Fruit fly (Drosophila melanogaster) whole organism, embryonic: Measurements from ENCODE around the gene Arl8.
A peak's percentile ranks its signal among the peaks of the same experiment; 100 is the strongest.

Experiments
- Asciz ChIP-seq: fragments of 200-800 bp; sonication (Bioruptor generic); optimal IDR thresholded peaks from 2 replicates; lab custom pipeline; 2017; ENCODE audit warnings: missing biosample characterization, mild to moderate bottlenecking, missing genetic modification characterization, missing genetic modification reagents
- CG10462 ChIP-seq: fragments of 200-800 bp; sonication (Bioruptor generic); optimal IDR thresholded peaks from 2 replicates; lab custom pipeline; 2016; ENCODE audit warnings: missing biosample characterization, missing genetic modification characterization
- CG11085 ChIP-seq: fragments of 200-800 bp; sonication (Bioruptor generic); IDR thresholded peaks from 2 replicates; pipeline ENCODE4 v1.3.6; 2022; ENCODE audit warnings: missing biosample characterization, missing genetic modification characterization
- CG1233 ChIP-seq: fragments of 200-800 bp; sonication (Bioruptor generic); optimal IDR thresholded peaks from 4 replicates; lab custom pipeline; 2018; ENCODE audit warnings: missing biosample characterization, mild to moderate bottlenecking, missing genetic modification characterization
- CG12942 ChIP-seq: fragments of 200-800 bp; sonication (Bioruptor generic); optimal IDR thresholded peaks from 3 replicates; lab custom pipeline; 2016; ENCODE audit warnings: missing biosample characterization, missing genetic modification characterization
- CG14667 ChIP-seq: fragments of 200-800 bp; sonication (Bioruptor generic); IDR thresholded peaks from 2 replicates; pipeline ENCODE4 v1.3.6; 2022; ENCODE audit warnings: missing biosample characterization, missing genetic modification characterization
- CG14965 ChIP-seq: fragments of 200-800 bp; sonication (Bioruptor generic); optimal IDR thresholded peaks from 2 replicates; lab custom pipeline; 2016; ENCODE audit warnings: missing biosample characterization, missing genetic modification characterization, borderline replicate concordance
- CG17328 ChIP-seq: fragments of 200-800 bp; sonication (Bioruptor generic); IDR thresholded peaks from 2 replicates; pipeline ENCODE4 v1.3.6; 2022; ENCODE audit warnings: missing biosample characterization, missing genetic modification characterization
- CG2129 ChIP-seq: fragments of 200-800 bp; sonication (Bioruptor generic); IDR thresholded peaks from 2 replicates; pipeline ENCODE4 v1.3.6; 2022; ENCODE audit warnings: missing biosample characterization, missing genetic modification characterization; ENCODE audit not compliant: partially characterized antibody
- CG2712 ChIP-seq: fragments of 200-800 bp; optimal IDR thresholded peaks from 3 replicates; lab custom pipeline; 2019; ENCODE audit warnings: missing biosample characterization, mild to moderate bottlenecking, missing genetic modification characterization, moderate library complexity
- CG3163 ChIP-seq: fragments of 200-800 bp; sonication (Bioruptor generic); optimal IDR thresholded peaks from 3 replicates; lab custom pipeline; 2016; ENCODE audit warnings: missing biosample characterization, missing genetic modification characterization
- CG32767 ChIP-seq: fragments of 200-800 bp; sonication (Bioruptor generic); IDR thresholded peaks from 2 replicates; pipeline ENCODE4 v1.3.6; 2022; ENCODE audit warnings: missing biosample characterization, missing genetic modification characterization
- CG6683 ChIP-seq: fragments of 200-800 bp; sonication (Bioruptor generic); optimal IDR thresholded peaks from 2 replicates; lab custom pipeline; 2017; ENCODE audit warnings: missing biosample characterization, mild to moderate bottlenecking, missing genetic modification characterization, missing genetic modification reagents
- CG6813 ChIP-seq: fragments of 200-800 bp; sonication (Bioruptor generic); optimal IDR thresholded peaks from 2 replicates; lab custom pipeline; 2017; ENCODE audit warnings: missing biosample characterization, missing genetic modification characterization, mild to moderate bottlenecking, moderate library complexity, missing genetic modification reagents
- CG7556 ChIP-seq: fragments of 200-800 bp; sonication (Bioruptor generic); optimal IDR thresholded peaks from 2 replicates; lab custom pipeline; 2017; ENCODE audit warnings: missing biosample characterization, mild to moderate bottlenecking, missing genetic modification characterization
- Deaf1 ChIP-seq: fragments of 200-800 bp; optimal IDR thresholded peaks from 3 replicates; lab custom pipeline; 2019; ENCODE audit warnings: missing biosample characterization, mild to moderate bottlenecking, missing genetic modification characterization, moderate library complexity
- Drgx ChIP-seq: fragments of 200-800 bp; sonication (Bioruptor generic); IDR thresholded peaks from 2 replicates; pipeline ENCODE4 v1.3.6; 2022; ENCODE audit warnings: missing biosample characterization, missing genetic modification characterization
- HmgD ChIP-seq: fragments of 200-800 bp; sonication (Bioruptor generic); optimal IDR thresholded peaks from 3 replicates; lab custom pipeline; 2016; ENCODE audit warnings: missing biosample characterization, missing genetic modification characterization
- Hr78 ChIP-seq, 2 experiments: fragments of 200-800 bp in 1 of 2; fragments of >200 bp in 1 of 2; sonication (Bioruptor generic) in 1 of 2; optimal IDR thresholded peaks; 2 replicates each; lab custom pipeline; 2017 to 2019; ENCODE audit warnings: missing biosample characterization in 2 of 2, missing genetic modification characterization in 2 of 2, mild to moderate bottlenecking in 1 of 2, moderate library complexity in 1 of 2
- Mes4 ChIP-seq: fragments of 200-800 bp; sonication (Bioruptor generic); optimal IDR thresholded peaks from 2 replicates; lab custom pipeline; 2016; ENCODE audit warnings: missing biosample characterization, missing genetic modification characterization
- Myb ChIP-seq: fragments of 200-800 bp; sonication (Bioruptor generic); optimal IDR thresholded peaks from 2 replicates; lab custom pipeline; 2016; ENCODE audit warnings: missing biosample characterization, missing genetic modification characterization
- Oaz ChIP-seq: fragments of 200-800 bp; sonication (Bioruptor generic); IDR thresholded peaks from 2 replicates; pipeline ENCODE4 v1.3.6; 2022; ENCODE audit warnings: missing biosample characterization, missing genetic modification characterization
- Six4 ChIP-seq: fragments of 200-800 bp; sonication (Bioruptor generic); optimal IDR thresholded peaks from 2 replicates; lab custom pipeline; 2016; ENCODE audit warnings: missing biosample characterization, missing genetic modification characterization
- Xrp1 ChIP-seq: fragments of 200-800 bp; sonication (Bioruptor generic); IDR thresholded peaks from 2 replicates; pipeline ENCODE4 v1.3.6; 2022; ENCODE audit warnings: missing biosample characterization, missing genetic modification characterization
- ash1 ChIP-seq: fragments of 200-800 bp; sonication (Bioruptor generic); optimal IDR thresholded peaks from 2 replicates; lab custom pipeline; 2018; ENCODE audit warnings: missing biosample characterization, mild to moderate bottlenecking, missing genetic modification characterization
- az2 ChIP-seq: fragments of 200-800 bp; sonication (Bioruptor generic); optimal IDR thresholded peaks from 3 replicates; lab custom pipeline; 2016; ENCODE audit warnings: missing biosample characterization, missing genetic modification characterization
- bsh ChIP-seq, 2 experiments: fragments of 200-800 bp; sonication (Bioruptor generic); optimal IDR thresholded peaks; 2 replicates each; lab custom pipeline; 2017 to 2018; ENCODE audit warnings: mild to moderate bottlenecking in 2 of 2, missing biosample characterization in 2 of 2, missing genetic modification characterization in 2 of 2, moderate library complexity in 1 of 2
- caup ChIP-seq: fragments of 200-800 bp; sonication (Bioruptor generic); optimal IDR thresholded peaks from 3 replicates; lab custom pipeline; 2017; ENCODE audit warnings: missing biosample characterization, mild to moderate bottlenecking, missing genetic modification characterization, moderate library complexity; ENCODE audit not compliant: severe bottlenecking
- chm ChIP-seq: fragments of 200-800 bp; sonication (Bioruptor generic); IDR thresholded peaks from 2 replicates; pipeline ENCODE4 v1.3.6; 2022; ENCODE audit warnings: missing biosample characterization, missing genetic modification characterization
- corto ChIP-seq: fragments of 200-800 bp; sonication (Bioruptor generic); optimal IDR thresholded peaks from 2 replicates; lab custom pipeline; 2016; ENCODE audit warnings: missing biosample characterization, mild to moderate bottlenecking, missing genetic modification characterization, moderate library complexity
- dmrt11E ChIP-seq: fragments of 200-800 bp; sonication (Bioruptor generic); optimal IDR thresholded peaks from 3 replicates; lab custom pipeline; 2018; ENCODE audit warnings: missing biosample characterization, mild to moderate bottlenecking, missing genetic modification characterization, moderate library complexity
- exex ChIP-seq: fragments of 200-800 bp; sonication (Bioruptor generic); optimal IDR thresholded peaks from 4 replicates; lab custom pipeline; 2018; ENCODE audit warnings: missing biosample characterization, mild to moderate bottlenecking, missing genetic modification characterization, moderate library complexity
- fru ChIP-seq: fragments of >200 bp; optimal IDR thresholded peaks from 2 replicates; lab custom pipeline; 2017
- grn ChIP-seq: fragments of 200-800 bp; sonication (Bioruptor generic); optimal IDR thresholded peaks from 3 replicates; lab custom pipeline; 2017; ENCODE audit warnings: missing biosample characterization, missing genetic modification characterization
- lbe ChIP-seq: fragments of 200-800 bp; sonication (Bioruptor generic); optimal IDR thresholded peaks from 2 replicates; lab custom pipeline; 2016; ENCODE audit warnings: missing biosample characterization, mild to moderate bottlenecking, missing genetic modification characterization
- lola ChIP-seq, 3 experiments: fragments of >200 bp in 2 of 3; fragments of 200-800 bp in 1 of 3; sonication (Bioruptor generic) in 1 of 3; optimal IDR thresholded peaks; 2 replicates each; lab custom pipeline; 2017 to 2019; ENCODE audit warnings: missing biosample characterization in 3 of 3, missing genetic modification characterization in 3 of 3, mild to moderate bottlenecking in 1 of 3, moderate library complexity in 1 of 3
- mld ChIP-seq: fragments of 200-800 bp; sonication (Bioruptor generic); IDR thresholded peaks from 3 replicates; pipeline ENCODE4 v1.3.6; 2022; ENCODE audit warnings: missing biosample characterization, missing genetic modification characterization; ENCODE audit not compliant: partially characterized antibody
- nmo ChIP-seq: fragments of 200-800 bp; sonication (Bioruptor generic); optimal IDR thresholded peaks from 2 replicates; lab custom pipeline; 2018; ENCODE audit warnings: missing biosample characterization, mild to moderate bottlenecking, missing genetic modification characterization, moderate library complexity
- prd ChIP-seq, 3 experiments: fragments of >200 bp in 2 of 3; fragments of 200-800 bp in 1 of 3; sonication (Bioruptor generic) in 1 of 3; optimal IDR thresholded peaks in 2 of 3; IDR thresholded peaks in 1 of 3; 2 replicates in 2 of 3; 3 replicates in 1 of 3; pipeline versions ENCODE4 v1.3.6 to Lab custom; 2017 to 2022; ENCODE audit warnings: missing biosample characterization in 1 of 3, missing genetic modification characterization in 1 of 3
- scrt ChIP-seq: fragments of 200-800 bp; sonication (Bioruptor generic); optimal IDR thresholded peaks from 2 replicates; lab custom pipeline; 2018; ENCODE audit warnings: missing biosample characterization, mild to moderate bottlenecking, missing genetic modification characterization, moderate library complexity
- ssp ChIP-seq: fragments of 200-800 bp; sonication (Bioruptor generic); IDR thresholded peaks from 2 replicates; pipeline ENCODE4 v1.3.6; 2022; ENCODE audit warnings: missing biosample characterization, missing genetic modification characterization
- sug ChIP-seq: fragments of 200-800 bp; optimal IDR thresholded peaks from 2 replicates; lab custom pipeline; 2019; ENCODE audit warnings: missing biosample characterization, mild to moderate bottlenecking, missing genetic modification characterization, moderate library complexity
- vvl ChIP-seq: fragments of 200-800 bp; sonication (Bioruptor generic); IDR thresholded peaks from 2 replicates; pipeline ENCODE4 v1.3.6; 2022; ENCODE audit warnings: missing biosample characterization, missing genetic modification characterization
- zf30C ChIP-seq: fragments of 200-800 bp; sonication (Bioruptor generic); optimal IDR thresholded peaks from 3 replicates; lab custom pipeline; 2018; ENCODE audit warnings: missing biosample characterization, mild to moderate bottlenecking, missing genetic modification characterization
- zfh1 ChIP-seq: fragments of 200-800 bp; sonication (Bioruptor generic); IDR thresholded peaks from 3 replicates; pipeline ENCODE4 v1.3.6; 2022; ENCODE audit warnings: missing biosample characterization, missing genetic modification characterization

Arl8 gene

DNA sequence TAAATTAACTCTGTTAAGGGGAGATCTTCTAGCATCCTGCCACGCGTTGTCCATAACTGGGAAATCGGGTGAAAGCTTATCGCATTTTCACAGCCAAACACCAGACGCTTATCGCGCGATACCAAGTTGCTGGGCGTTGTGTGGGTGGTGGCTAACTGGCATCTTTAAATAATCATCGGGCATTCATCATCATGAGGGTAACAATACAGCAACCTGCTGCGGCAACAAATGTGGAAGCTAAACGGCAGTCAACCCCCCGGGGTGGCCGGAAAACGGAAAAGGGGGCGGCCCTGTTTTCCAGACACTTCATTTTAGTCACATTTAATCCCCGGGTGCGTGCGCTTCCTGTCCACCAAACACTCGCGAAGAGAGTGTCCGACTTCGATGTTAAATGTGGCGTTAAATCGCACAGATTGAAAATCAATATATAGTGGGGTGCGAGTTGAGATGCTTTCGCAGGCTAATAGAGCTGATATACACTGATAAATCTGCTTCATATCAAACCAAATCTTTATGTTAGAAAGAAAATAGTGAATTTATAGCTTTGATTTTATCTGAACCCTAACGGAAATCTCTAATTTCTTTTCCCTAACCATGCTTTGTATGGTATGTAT, 26.3 kb downstream of the Arl8 start (continued):
- no peak for TF ChIP-seq sug (tag; lab: Kevin White, UChicago)
- TF ChIP-seq grn (GFP tag; lab: Kevin White, UChicago) = peak; percentile 78
- TF ChIP-seq HmgD (GFP tag; lab: Kevin White, UChicago) = no peak
- TF ChIP-seq Hr78 (GFP tag; optimal IDR thresholded peaks at IDR 0.05; lab: Kevin White, UChicago) = no peak

dm6 chr3R:8153958-8154606, 27.7 kb downstream of the Arl8 start:
- no peak for TF ChIP-seq CG10462 (GFP tag; lab: Kevin White, UChicago)
- TF ChIP-seq CG32767 = no peak
- no peak for TF ChIP-seq CG6813 (GFP tag; lab: Kevin White, UChicago)
- no peak for TF ChIP-seq caup
- TF ChIP-seq Myb (GFP tag; lab: Kevin White, UChicago) = no peak
- TF ChIP-seq Deaf1 = no peak
- TF ChIP-seq az2 = no peak
- TF ChIP-seq Drgx (GFP tag; lab: Robert Waterston, UW) = peak; percentile 77
- 0 out of 2 replicates have a peak, but pooled peaks have one; percentile 13 for TF ChIP-seq chm (GFP tag; lab: Robert Waterston, UW)
- no peak for TF ChIP-seq ssp (GFP tag; lab: Robert Waterston, UW)
- TF ChIP-seq ash1 (GFP tag; lab: Kevin White, UChicago) = no peak
- TF ChIP-seq bsh (GFP tag; optimal IDR thresholded peaks at IDR 0.05; lab: Kevin White, UChicago) = peak; percentile 5 to 31
- TF ChIP-seq sug (tag; lab: Kevin White, UChicago) = no peak
- TF ChIP-seq lbe (GFP tag; lab: Kevin White, UChicago) = peak; percentile 62
- peak; percentile 17 for TF ChIP-seq zf30C (GFP tag; lab: Kevin White, UChicago)
- TF ChIP-seq fru = no peak
- TF ChIP-seq corto = peak; percentile 22
- TF ChIP-seq CG12942 = no peak
- peak; percentile 14; the same call in 1 of the 2 replicates for TF ChIP-seq CG17328
- TF ChIP-seq Xrp1 (GFP tag; lab: Robert Waterston, UW) = peak; percentile 22; the same call in 1 of the 2 replicates
- TF ChIP-seq vvl (GFP tag; lab: Robert Waterston, UW) = 0 out of 2 replicates have a peak, but pooled peaks have one; percentile 13
- TF ChIP-seq Asciz (GFP tag; lab: Kevin White, UChicago) = no peak
- TF ChIP-seq zfh1 (GFP tag; lab: Robert Waterston, UW) = 0 out of 3 replicates have a peak, but pooled peaks have one; percentile 26
- TF ChIP-seq exex (tag; lab: Kevin White, UChicago) = no peak
- TF ChIP-seq CG2129 (GFP tag; lab: Robert Waterston, UW) = no peak
- TF ChIP-seq CG1233 (GFP tag; lab: Kevin White, UChicago) = no peak
- no peak for TF ChIP-seq mld (GFP tag; lab: Robert Waterston, UW)
- 0 out of 2 replicates have a peak, but pooled peaks have one; percentile 28 for TF ChIP-seq CG14667 (GFP tag; lab: Robert Waterston, UW)
- no peak for TF ChIP-seq Oaz (GFP tag; lab: Robert Waterston, UW)
- no peak for TF ChIP-seq Six4 (GFP tag; lab: Kevin White, UChicago)
- TF ChIP-seq CG14965 (GFP tag; lab: Kevin White, UChicago) = no peak
- no peak for TF ChIP-seq CG7556
- TF ChIP-seq prd (optimal IDR thresholded peaks at IDR 0.05; lab: Kevin White, UChicago) = no peak
- no peak for TF ChIP-seq prd (GFP tag; IDR thresholded peaks at IDR 0.05; lab: Robert Waterston, UW)
- peak in 1 of 3 experiments; percentile 9 for TF ChIP-seq lola (GFP tag; optimal IDR thresholded peaks at IDR 0.05; lab: Kevin White, UChicago)
- TF ChIP-seq nmo = no peak
- no peak for TF ChIP-seq CG11085 (GFP tag; lab: Robert Waterston, UW)
- no peak for TF ChIP-seq scrt
- peak; percentile 40 for TF ChIP-seq dmrt11E
- peak; percentile 71 for TF ChIP-seq grn (GFP tag; lab: Kevin White, UChicago)
- TF ChIP-seq CG2712 (tag; lab: Kevin White, UChicago) = peak; percentile 50
- no peak for TF ChIP-seq Mes4
- TF ChIP-seq CG6683 = no peak
- TF ChIP-seq CG3163 (GFP tag; lab: Kevin White, UChicago) = no peak
